Fruit fly (Drosophila melanogaster): ENCODE data around the gene alpha-Man-IIa.

The alpha-Man-IIa gene

DNA sequence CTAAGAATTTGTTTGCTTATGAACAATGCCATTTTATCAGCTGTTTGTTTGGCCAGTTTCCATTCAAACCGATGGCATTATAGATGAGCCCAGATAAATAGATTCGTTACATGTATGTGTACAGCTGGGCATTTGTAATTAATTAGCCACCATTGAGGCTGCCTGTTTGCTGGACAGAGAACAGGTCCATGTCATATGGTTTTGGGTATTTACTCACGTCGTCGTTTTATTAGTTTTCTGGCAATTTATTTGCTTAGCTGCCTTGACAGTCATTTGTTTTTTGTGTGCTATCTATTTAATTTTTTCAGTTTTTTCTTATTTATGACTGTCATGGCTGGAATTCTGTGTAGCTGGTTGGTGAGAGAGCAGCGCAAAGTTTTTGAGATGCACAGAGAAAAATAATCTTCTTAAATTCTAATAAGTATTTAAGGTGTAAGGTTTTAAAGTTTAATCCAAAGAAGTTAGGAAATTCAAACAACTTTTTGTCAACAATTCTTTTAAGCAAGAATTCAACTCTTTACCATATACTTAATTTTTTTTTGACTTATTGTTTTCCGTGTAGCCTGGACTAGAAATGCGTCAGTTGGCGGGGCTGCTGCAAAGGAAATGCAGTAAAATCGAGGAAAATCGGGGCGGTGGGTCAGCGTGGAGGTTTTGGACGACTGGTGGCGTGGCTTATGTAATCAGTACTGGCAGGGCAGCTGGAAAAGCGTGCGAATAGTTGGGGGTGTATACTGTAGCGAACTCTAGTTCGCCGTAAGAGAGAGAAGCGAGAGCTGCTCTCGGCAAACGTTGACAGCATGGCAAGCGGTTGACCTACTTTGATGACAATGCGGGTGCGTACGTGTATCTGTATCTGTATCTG is 22.4 kb downstream of the alpha-Man-IIa start (continued):
- TF ChIP-seq CG1621 (tag; optimal IDR thresholded peaks at IDR 0.05) (no peak), spab (GFP tag; optimal IDR thresholded peaks at IDR 0.05) (peak; percentile 2), CG6276 (GFP tag; optimal IDR thresholded peaks at IDR 0.05) (peak; percentile 85), CG10631 (GFP tag; optimal IDR thresholded peaks at IDR 0.05) (peak; percentile 36), CG9139 (GFP tag; optimal IDR thresholded peaks at IDR 0.05) (no peak), Hr38 (GFP tag; optimal IDR thresholded peaks at IDR 0.05) (no peak), CG16779 (tag; optimal IDR thresholded peaks at IDR 0.05) (peak; percentile 38), eg (GFP tag; IDR thresholded peaks at IDR 0.05) (peak; percentile 95), CG8119 (GFP tag; IDR thresholded peaks at IDR 0.05) (peak; percentile 87), vri (GFP tag; optimal IDR thresholded peaks at IDR 0.05) (peak; percentile 4), CG6808 (GFP tag; optimal IDR thresholded peaks at IDR 0.05) (no peak), Met (GFP tag; optimal IDR thresholded peaks at IDR 0.05) (no peak), CG11294 (GFP tag; IDR thresholded peaks at IDR 0.05) (peak; percentile 88), lz (GFP tag; optimal IDR thresholded peaks at IDR 0.05) (no peak), CG6792 (GFP tag; optimal IDR thresholded peaks at IDR 0.05) (peak; percentile 38), CG11902 (GFP tag; optimal IDR thresholded peaks at IDR 0.05) (no peak), Eip75B (GFP tag; optimal IDR thresholded peaks at IDR 0.05) (peak; percentile 48), CG32006 (GFP tag; optimal IDR thresholded peaks at IDR 0.05) (peak; percentile 85), CG11762 (GFP tag; optimal IDR thresholded peaks at IDR 0.05; ENCODE audit: insufficient read depth) (peak; percentile 33), fd85E (GFP tag; optimal IDR thresholded peaks at IDR 0.05) (no peak), fd59A (GFP tag; optimal IDR thresholded peaks at IDR 0.05) (peak; percentile 3), CG7368 (GFP tag; optimal IDR thresholded peaks at IDR 0.05) (peak; percentile 31), esn (GFP tag; optimal IDR thresholded peaks at IDR 0.05) (peak; percentile 41), dsx (GFP tag; optimal IDR thresholded peaks at IDR 0.05; ENCODE audit: poor library complexity, severe bottlenecking) (no peak), CG8319 (GFP tag; optimal IDR thresholded peaks at IDR 0.05) (no peak), acj6 (GFP tag; optimal IDR thresholded peaks at IDR 0.05) (peak; percentile 48), achi (GFP tag; optimal IDR thresholded peaks at IDR 0.05) (peak; percentile 73), CG3032 (tag; optimal IDR thresholded peaks at IDR 0.05) (no peak), Ets96B (tag; optimal IDR thresholded peaks at IDR 0.05) (peak; percentile 40), Eip78C (GFP tag) (peak; percentile 86), CG3919 (GFP tag; optimal IDR thresholded peaks at IDR 0.05) (peak; percentile 60), Sox15 (GFP tag; optimal IDR thresholded peaks at IDR 0.05) (peak; percentile 5), fkh (GFP tag; optimal IDR thresholded peaks at IDR 0.05) (peak; percentile 89), Hr4 (GFP tag; optimal IDR thresholded peaks at IDR 0.05) (no peak), Eip93F (GFP tag; optimal IDR thresholded peaks at IDR 0.05) (no peak), CG31627 (GFP tag; optimal IDR thresholded peaks at IDR 0.05) (no peak), dac (GFP tag; optimal IDR thresholded peaks at IDR 0.05) (peak; percentile 63), OdsH (GFP tag; optimal IDR thresholded peaks at IDR 0.05) (peak; percentile 73), CG10669 (GFP tag; optimal IDR thresholded peaks at IDR 0.05) (peak; percentile 32), CG15336 (GFP tag; IDR thresholded peaks at IDR 0.05) (peak; percentile 93)

DNA sequence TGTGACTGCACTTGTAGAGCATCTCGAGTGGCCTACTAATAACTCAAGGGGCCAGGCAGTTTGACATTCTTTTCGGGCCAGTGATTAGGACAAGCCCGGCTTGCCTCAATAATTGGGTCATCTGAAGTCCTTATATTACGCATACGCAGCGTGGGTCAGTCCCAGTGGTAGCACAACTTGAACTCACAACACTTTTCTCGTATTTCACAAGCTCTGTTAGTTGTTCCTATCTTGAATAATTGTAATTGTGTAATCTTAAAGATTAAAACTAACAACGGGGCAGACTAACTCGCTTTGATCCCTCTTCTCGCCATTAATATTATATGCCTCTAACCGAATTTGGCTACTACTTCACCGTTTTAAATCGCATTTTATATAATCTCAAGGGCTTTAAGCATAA is 23.6 kb downstream of the alpha-Man-IIa start:
- TF ChIP-seq CG10669 (GFP tag; optimal IDR thresholded peaks at IDR 0.05), result no peak
- TF ChIP-seq Sox14 (GFP tag; optimal IDR thresholded peaks at IDR 0.05), result no peak
- no peak for TF ChIP-seq pdm3 (GFP tag; optimal IDR thresholded peaks at IDR 0.05)
- no peak for TF ChIP-seq CG32006 (GFP tag; optimal IDR thresholded peaks at IDR 0.05)
- no peak for TF ChIP-seq Hr39 (GFP tag; optimal IDR thresholded peaks at IDR 0.05)
- no peak for TF ChIP-seq Eip93F (GFP tag; optimal IDR thresholded peaks at IDR 0.05)
- TF ChIP-seq CG10631 (GFP tag; optimal IDR thresholded peaks at IDR 0.05), result no peak
- no peak for TF ChIP-seq CG11294 (GFP tag; IDR thresholded peaks at IDR 0.05)
- no peak for TF ChIP-seq dac (GFP tag; optimal IDR thresholded peaks at IDR 0.05)
- TF ChIP-seq topi (GFP tag; optimal IDR thresholded peaks at IDR 0.05), result no peak
- no peak for TF ChIP-seq Smox (GFP tag; optimal IDR thresholded peaks at IDR 0.05)
- TF ChIP-seq CG3032 (tag; optimal IDR thresholded peaks at IDR 0.05), result no peak
- TF ChIP-seq lz (GFP tag; optimal IDR thresholded peaks at IDR 0.05), result no peak
- no peak for TF ChIP-seq ss (GFP tag; optimal IDR thresholded peaks at IDR 0.05)
- TF ChIP-seq salr (GFP tag; optimal IDR thresholded peaks at IDR 0.05), result no peak
- TF ChIP-seq Hr38 (GFP tag; optimal IDR thresholded peaks at IDR 0.05), result no peak
